Fruit fly (Drosophila melanogaster): ENCODE results near the gene gw.

DNA sequence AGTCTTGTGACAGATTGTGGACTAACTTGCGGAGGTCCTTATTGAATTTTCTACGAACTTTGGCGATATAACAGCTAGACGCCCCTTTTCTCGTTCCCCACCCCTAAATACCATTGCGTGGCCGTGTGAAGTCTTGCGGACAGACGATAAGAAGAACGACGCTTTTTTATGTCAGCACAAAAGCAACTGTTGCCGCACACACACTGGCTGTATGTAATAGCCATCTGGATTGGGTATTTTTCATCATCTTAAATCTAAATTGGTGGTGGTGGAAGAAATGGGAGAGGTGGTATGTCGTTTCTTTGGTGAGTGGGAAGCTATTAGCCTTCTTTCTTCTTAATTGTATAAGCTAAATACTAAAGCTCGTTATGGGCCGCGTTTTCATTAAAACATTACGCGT is 41.5 kb upstream of the gw start:
- TF ChIP-seq ey (GFP tag; optimal IDR thresholded peaks at IDR 0.05) = no peak
- TF ChIP-seq HLH106 (tag; optimal IDR thresholded peaks at IDR 0.05) = no peak
- no peak for TF ChIP-seq Mio (GFP tag; optimal IDR thresholded peaks at IDR 0.05)
